Fruit fly (Drosophila melanogaster) whole organism, embryonic: ENCODE measurements around the gene Tet.

ENCODE experiments used
- C15 ChIP-seq: fragments of 200-800 bp; sonication (Bioruptor generic); IDR thresholded peaks from 3 replicates; pipeline ENCODE4 v1.3.6; 2022; ENCODE audit warnings: missing biosample characterization, missing genetic modification characterization
- CG11093 ChIP-seq: fragments of 200-800 bp; sonication (Bioruptor generic); IDR thresholded peaks from 3 replicates; pipeline ENCODE4 v1.3.6; 2022; ENCODE audit warnings: missing biosample characterization, missing genetic modification characterization
- CG11398 ChIP-seq: fragments of 200-800 bp; sonication (Bioruptor generic); optimal IDR thresholded peaks from 2 replicates; lab custom pipeline; 2016; ENCODE audit warnings: missing biosample characterization, missing genetic modification characterization
- CG11456 ChIP-seq: fragments of 200-800 bp; sonication (Bioruptor generic); IDR thresholded peaks from 3 replicates; pipeline ENCODE4 v1.3.6; 2022; ENCODE audit warnings: missing biosample characterization, missing genetic modification characterization
- CG12659 ChIP-seq: fragments of 200-800 bp; sonication (Bioruptor generic); optimal IDR thresholded peaks from 3 replicates; lab custom pipeline; 2017; ENCODE audit warnings: mild to moderate bottlenecking, missing biosample characterization, missing genetic modification reagents, missing genetic modification characterization
- CG12769 ChIP-seq: fragments of 200-800 bp; sonication (Bioruptor generic); optimal IDR thresholded peaks from 2 replicates; lab custom pipeline; 2019; ENCODE audit warnings: missing biosample characterization, mild to moderate bottlenecking, missing genetic modification characterization, moderate library complexity
- CG13775 ChIP-seq: fragments of 200-800 bp; sonication (Bioruptor generic); optimal IDR thresholded peaks from 3 replicates; lab custom pipeline; 2017; ENCODE audit warnings: missing biosample characterization, mild to moderate bottlenecking, missing genetic modification characterization
- CG13894 ChIP-seq: fragments of 200-800 bp; sonication (Bioruptor generic); optimal IDR thresholded peaks from 3 replicates; lab custom pipeline; 2018; ENCODE audit warnings: missing biosample characterization, mild to moderate bottlenecking, missing genetic modification characterization, moderate library complexity
- CG14667 ChIP-seq: fragments of 200-800 bp; sonication (Bioruptor generic); IDR thresholded peaks from 2 replicates; pipeline ENCODE4 v1.3.6; 2022; ENCODE audit warnings: missing biosample characterization, missing genetic modification characterization
- CG14710 ChIP-seq: fragments of 200-800 bp; sonication (Bioruptor generic); optimal IDR thresholded peaks from 3 replicates; lab custom pipeline; 2019; ENCODE audit warnings: missing biosample characterization, mild to moderate bottlenecking, missing genetic modification characterization, moderate library complexity
- CG15514 ChIP-seq: fragments of 200-800 bp; sonication (Bioruptor generic); optimal IDR thresholded peaks from 3 replicates; lab custom pipeline; 2017; ENCODE audit warnings: missing biosample characterization, missing genetic modification characterization, mild to moderate bottlenecking, moderate library complexity, missing genetic modification reagents
- CG1603 ChIP-seq: fragments of 200-800 bp; sonication (Bioruptor generic); optimal IDR thresholded peaks from 2 replicates; lab custom pipeline; 2019; ENCODE audit warnings: missing biosample characterization, mild to moderate bottlenecking, missing genetic modification characterization, moderate library complexity
- CG16863 ChIP-seq: fragments of 200-800 bp; sonication (Bioruptor generic); optimal IDR thresholded peaks from 3 replicates; lab custom pipeline; 2016; ENCODE audit warnings: missing biosample characterization, missing genetic modification characterization
- CG17186 ChIP-seq: fragments of 200-800 bp; sonication (Bioruptor generic); optimal IDR thresholded peaks from 3 replicates; lab custom pipeline; 2017; ENCODE audit warnings: missing biosample characterization, missing genetic modification reagents, missing genetic modification characterization
- CG31224 ChIP-seq: fragments of 200-800 bp; sonication (Bioruptor generic); IDR thresholded peaks from 2 replicates; pipeline ENCODE4 v1.3.6; 2022; ENCODE audit warnings: missing biosample characterization, missing genetic modification characterization
- CG31365 ChIP-seq: fragments of 200-800 bp; sonication (Bioruptor generic); optimal IDR thresholded peaks from 2 replicates; lab custom pipeline; 2018; ENCODE audit warnings: missing biosample characterization, mild to moderate bottlenecking, missing genetic modification characterization
- CG43689 ChIP-seq: fragments of 200-800 bp; sonication (Bioruptor generic); IDR thresholded peaks from 2 replicates; pipeline ENCODE4 v1.3.6; 2022; ENCODE audit warnings: missing biosample characterization, missing genetic modification characterization
- CG5180 ChIP-seq: fragments of 200-800 bp; sonication (Bioruptor generic); optimal IDR thresholded peaks from 3 replicates; lab custom pipeline; 2017; ENCODE audit warnings: missing biosample characterization, missing genetic modification characterization, mild to moderate bottlenecking, moderate library complexity, missing genetic modification reagents
- CG6683 ChIP-seq: fragments of 200-800 bp; sonication (Bioruptor generic); optimal IDR thresholded peaks from 2 replicates; lab custom pipeline; 2017; ENCODE audit warnings: missing biosample characterization, mild to moderate bottlenecking, missing genetic modification characterization, missing genetic modification reagents
- CG9797 ChIP-seq: fragments of 200-800 bp; sonication (Bioruptor generic); optimal IDR thresholded peaks from 3 replicates; lab custom pipeline; 2018; ENCODE audit warnings: missing biosample characterization, mild to moderate bottlenecking, missing genetic modification characterization
- Gug ChIP-seq: fragments of 200-800 bp; sonication (Bioruptor generic); IDR thresholded peaks from 4 replicates; pipeline ENCODE4 v1.3.6; 2022; ENCODE audit warnings: missing biosample characterization, missing genetic modification characterization
- HLH54F ChIP-seq: fragments of 200-800 bp; sonication (Bioruptor generic); optimal IDR thresholded peaks from 3 replicates; lab custom pipeline; 2016; ENCODE audit warnings: missing biosample characterization, missing genetic modification characterization
- Hr3 ChIP-seq: fragments of 200-800 bp; sonication (Bioruptor generic); optimal IDR thresholded peaks from 3 replicates; lab custom pipeline; 2016; ENCODE audit warnings: missing biosample characterization, missing genetic modification characterization
- Hr51 ChIP-seq, 2 experiments: fragments of 200-800 bp; sonication (Bioruptor generic); optimal IDR thresholded peaks; 2 replicates in 1 of 2; 3 replicates in 1 of 2; lab custom pipeline; 2016 to 2018; ENCODE audit warnings: missing biosample characterization in 2 of 2, missing genetic modification characterization in 2 of 2, mild to moderate bottlenecking in 1 of 2, moderate library complexity in 1 of 2
- Lim3 ChIP-seq: fragments of 200-800 bp; sonication (Bioruptor generic); IDR thresholded peaks from 2 replicates; pipeline ENCODE4 v1.3.6; 2022; ENCODE audit warnings: missing biosample characterization, missing genetic modification characterization
- MBD-R2 ChIP-seq: fragments of 200-800 bp; sonication (Bioruptor generic); IDR thresholded peaks from 2 replicates; pipeline ENCODE4 v1.3.6; 2022; ENCODE audit warnings: missing biosample characterization, missing genetic modification characterization
- Max ChIP-seq: fragments of 200-800 bp; sonication (Bioruptor generic); optimal IDR thresholded peaks from 2 replicates; lab custom pipeline; 2016; ENCODE audit warnings: missing biosample characterization, mild to moderate bottlenecking, missing genetic modification characterization
- Nf-YB ChIP-seq: fragments of 200-800 bp; sonication (Bioruptor generic); optimal IDR thresholded peaks from 3 replicates; lab custom pipeline; 2019; ENCODE audit warnings: missing biosample characterization, mild to moderate bottlenecking, missing genetic modification characterization, moderate library complexity
- Oli ChIP-seq: fragments of 200-800 bp; sonication (Bioruptor generic); optimal IDR thresholded peaks from 2 replicates; lab custom pipeline; 2018; ENCODE audit warnings: missing biosample characterization, mild to moderate bottlenecking, missing genetic modification characterization, moderate library complexity
- Poxn ChIP-seq: fragments of 200-800 bp; sonication (Bioruptor generic); IDR thresholded peaks from 2 replicates; pipeline ENCODE4 v1.3.6; 2022; ENCODE audit warnings: missing biosample characterization, missing genetic modification characterization
- Sry-β ChIP-seq: fragments of 200-800 bp; sonication (Bioruptor generic); optimal IDR thresholded peaks from 2 replicates; lab custom pipeline; 2018; ENCODE audit warnings: missing biosample characterization, mild to moderate bottlenecking, missing genetic modification characterization, moderate library complexity
- ato ChIP-seq: fragments of 200-800 bp; sonication (Bioruptor generic); IDR thresholded peaks from 2 replicates; pipeline ENCODE4 v1.3.6; 2022; ENCODE audit warnings: missing biosample characterization, missing genetic modification characterization; ENCODE audit not compliant: partially characterized antibody
- croc ChIP-seq: fragments of 200-800 bp; sonication (Bioruptor generic); conservative IDR thresholded peaks from 3 replicates; pipeline ENCODE4 v1.3.6; 2022; ENCODE audit warnings: missing biosample characterization, missing genetic modification characterization
- crol ChIP-seq: fragments of 200-800 bp; sonication (Bioruptor generic); IDR thresholded peaks from 2 replicates; pipeline ENCODE4 v1.3.6; 2022; ENCODE audit warnings: missing biosample characterization, missing genetic modification characterization
- danr ChIP-seq: fragments of 200-800 bp; sonication (Bioruptor generic); IDR thresholded peaks from 2 replicates; pipeline ENCODE4 v1.3.6; 2022; ENCODE audit warnings: missing biosample characterization, missing genetic modification characterization
- dpn ChIP-seq, 2 experiments: fragments of 200-800 bp; sonication (Bioruptor generic); optimal IDR thresholded peaks; 3 replicates each; lab custom pipeline; 2016; ENCODE audit warnings: missing biosample characterization in 2 of 2, missing genetic modification characterization in 2 of 2
- dysf ChIP-seq: fragments of 200-800 bp; sonication (Bioruptor generic); IDR thresholded peaks from 3 replicates; pipeline ENCODE4 v1.3.6; 2022; ENCODE audit warnings: missing biosample characterization, missing genetic modification characterization
- gcm ChIP-seq: fragments of 200-800 bp; sonication (Bioruptor generic); optimal IDR thresholded peaks from 2 replicates; lab custom pipeline; 2019; ENCODE audit warnings: missing biosample characterization, mild to moderate bottlenecking, missing genetic modification characterization, moderate library complexity
- grn ChIP-seq: fragments of 200-800 bp; sonication (Bioruptor generic); optimal IDR thresholded peaks from 3 replicates; lab custom pipeline; 2017; ENCODE audit warnings: missing biosample characterization, missing genetic modification characterization
- h ChIP-seq: fragments of >200 bp; optimal IDR thresholded peaks from 2 replicates; lab custom pipeline; 2017
- insv ChIP-seq, 2 experiments: fragments of 200-800 bp; sonication (Bioruptor generic); optimal IDR thresholded peaks; 3 replicates each; lab custom pipeline; 2016 to 2018; ENCODE audit warnings: missing biosample characterization in 2 of 2, missing genetic modification characterization in 2 of 2
- jigr1 ChIP-seq: fragments of 200-800 bp; sonication (Bioruptor generic); IDR thresholded peaks from 3 replicates; pipeline ENCODE4 v1.3.6; 2022; ENCODE audit warnings: missing biosample characterization, missing genetic modification characterization
- oc ChIP-seq: fragments of 200-800 bp; sonication (Bioruptor generic); optimal IDR thresholded peaks from 2 replicates; lab custom pipeline; 2018; ENCODE audit warnings: missing biosample characterization, mild to moderate bottlenecking, missing genetic modification characterization, moderate library complexity
- pb ChIP-seq: fragments of 200-800 bp; sonication (Bioruptor generic); optimal IDR thresholded peaks from 3 replicates; lab custom pipeline; 2016; ENCODE audit warnings: missing biosample characterization, missing genetic modification characterization
- peb ChIP-seq: fragments of 200-800 bp; sonication (Bioruptor generic); IDR thresholded peaks from 2 replicates; pipeline ENCODE4 v1.3.6; 2022; ENCODE audit warnings: missing biosample characterization, missing genetic modification characterization
- scrt ChIP-seq: fragments of 200-800 bp; sonication (Bioruptor generic); optimal IDR thresholded peaks from 2 replicates; lab custom pipeline; 2018; ENCODE audit warnings: missing biosample characterization, mild to moderate bottlenecking, missing genetic modification characterization, moderate library complexity
- seq ChIP-seq: fragments of 200-800 bp; sonication (Bioruptor generic); IDR thresholded peaks from 2 replicates; pipeline ENCODE4 v1.3.6; 2022; ENCODE audit warnings: missing biosample characterization, missing genetic modification characterization
- tap ChIP-seq: fragments of 200-800 bp; optimal IDR thresholded peaks from 3 replicates; lab custom pipeline; 2019; ENCODE audit warnings: missing biosample characterization, mild to moderate bottlenecking, missing genetic modification characterization, moderate library complexity
- tup ChIP-seq: fragments of 200-800 bp; sonication (Bioruptor generic); optimal IDR thresholded peaks from 2 replicates; lab custom pipeline; 2016; ENCODE audit warnings: missing biosample characterization, mild to moderate bottlenecking, missing genetic modification characterization, moderate library complexity
- usp ChIP-seq: fragments of >200 bp; optimal IDR thresholded peaks from 2 replicates; lab custom pipeline; 2017; ENCODE audit warnings: missing biosample characterization, missing genetic modification characterization
- vvl ChIP-seq: fragments of 200-800 bp; sonication (Bioruptor generic); IDR thresholded peaks from 2 replicates; pipeline ENCODE4 v1.3.6; 2022; ENCODE audit warnings: missing biosample characterization, missing genetic modification characterization

Gene Tet

dm6 chr3L:2913291-2913690 lies 34.3 kb upstream of the Tet start (continued):
- TF ChIP-seq ato (GFP tag; lab: Robert Waterston, UW) (no peak), CG31365 (tag; lab: Kevin White, UChicago) (no peak), CG9797 (GFP tag; lab: Kevin White, UChicago) (no peak), CG11398 (no peak), jigr1 (GFP tag; lab: Robert Waterston, UW) (0 out of 3 replicates have a peak, but pooled peaks have one; percentile 56), crol (peak; percentile 71), CG16863 (GFP tag; lab: Kevin White, UChicago) (no peak), C15 (no peak), CG12659 (GFP tag; lab: Kevin White, UChicago) (peak; percentile 40), CG5180 (GFP tag; lab: Kevin White, UChicago) (no peak), CG13775 (GFP tag; lab: Kevin White, UChicago) (peak; percentile 8), oc (tag; lab: Kevin White, UChicago) (no peak), dysf (GFP tag; lab: Robert Waterston, UW) (peak; percentile 61; the same call in 2 of the 3 replicates), Nf-YB (GFP tag; lab: Kevin White, UChicago) (no peak), CG14667 (GFP tag; lab: Robert Waterston, UW) (peak; percentile 30; the same call in 1 of the 2 replicates), tup (GFP tag; lab: Kevin White, UChicago) (no peak), scrt (peak; percentile 34), h (lab: Kevin White, UChicago) (no peak), Hr51 (GFP tag; optimal IDR thresholded peaks at IDR 0.05; lab: Kevin White, UChicago) (peak in 1 of 2 experiments; percentile 61), Oli (no peak), vvl (GFP tag; lab: Robert Waterston, UW) (no peak), CG31224 (peak; percentile 41), Gug (0 out of 4 replicates have a peak, but pooled peaks have one; percentile 21), CG17186 (GFP tag; lab: Kevin White, UChicago) (no peak), CG6683 (GFP tag; lab: Kevin White, UChicago) (peak; percentile 39), gcm (no peak), pb (no peak), tap (tag; lab: Kevin White, UChicago) (no peak), Poxn (no peak), Max (GFP tag; lab: Kevin White, UChicago) (no peak), Hr3 (GFP tag; lab: Kevin White, UChicago) (no peak), grn (no peak), seq (peak; percentile 18; the same call in 1 of the 2 replicates), HLH54F (no peak), Lim3 (GFP tag; lab: Robert Waterston, UW) (no peak), insv (GFP tag; optimal IDR thresholded peaks at IDR 0.05; lab: Kevin White, UChicago) (no peak), croc (GFP tag; lab: Robert Waterston, UW) (no peak), Sry-β (GFP tag; lab: Kevin White, UChicago) (no peak), CG14710 (tag; lab: Kevin White, UChicago) (no peak), danr (GFP tag; lab: Robert Waterston, UW) (no peak), CG11456 (GFP tag; lab: Robert Waterston, UW) (no peak), MBD-R2 (peak; percentile 27; the same call in 1 of the 2 replicates), CG15514 (GFP tag; lab: Kevin White, UChicago) (peak; percentile 44), usp (no peak), peb (0 out of 2 replicates have a peak, but pooled peaks have one; percentile 22), CG12769 (peak; percentile 32), CG11093 (GFP tag; lab: Robert Waterston, UW) (peak; percentile 47; the same call in 1 of the 3 replicates), CG43689 (GFP tag; lab: Robert Waterston, UW) (no peak), CG1603 (tag; lab: Kevin White, UChicago) (no peak), dpn (GFP tag; optimal IDR thresholded peaks at IDR 0.05; lab: Kevin White, UChicago) (peak; percentile 27 to 33), CG13894 (tag; lab: Kevin White, UChicago) (peak; percentile 41)
